Worm (Caenorhabditis elegans): Measurements from ENCODE around the gene Y41E3.18.

DNA sequence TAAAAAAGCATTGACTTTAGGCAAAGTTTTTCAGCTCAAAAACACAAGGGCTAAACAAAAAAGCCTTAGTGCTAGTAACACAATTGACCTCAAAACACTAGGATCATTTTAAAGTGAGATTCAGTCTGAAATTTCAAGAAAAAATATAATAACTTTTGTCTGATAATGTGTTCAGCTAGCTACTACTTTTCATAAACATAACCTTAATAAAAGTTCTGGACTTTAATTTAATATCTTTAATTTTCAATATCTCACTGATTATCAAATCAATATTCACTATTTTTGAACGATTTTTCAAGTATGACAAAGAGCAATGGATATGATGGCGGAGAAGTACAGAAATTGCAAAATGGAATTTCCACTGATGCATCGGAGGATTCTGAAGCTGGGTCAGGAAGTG is 48.8 kb upstream of the Y41E3.18 start, which contains the start of gene M199.135:
- no peak for TF ChIP-seq lin-13 (GFP tag; optimal IDR thresholded peaks at IDR 0.05)
- TF ChIP-seq fkh-10 (GFP tag; optimal IDR thresholded peaks at IDR 0.05): no peak
- TF ChIP-seq lsy-2 (tag; optimal IDR thresholded peaks at IDR 0.05): no peak
- no peak for TF ChIP-seq pag-3 (tag; optimal IDR thresholded peaks at IDR 0.05; ENCODE audit: borderline replicate concordance, insufficient read depth)
- TF ChIP-seq rnt-1 (tag; optimal IDR thresholded peaks at IDR 0.05): no peak
- no peak for TF ChIP-seq ama-1 (optimal IDR thresholded peaks at IDR 0.05)
- TF ChIP-seq lin-35 (GFP tag; optimal IDR thresholded peaks at IDR 0.05): no peak
- no peak for TF ChIP-seq unc-62 (GFP tag; optimal IDR thresholded peaks at IDR 0.05)
- TF ChIP-seq mep-1 (tag; optimal IDR thresholded peaks at IDR 0.05): no peak

Measured in whole organism, L1 larva.